Worm (Caenorhabditis elegans) whole organism, L1 larva: ENCODE data around the gene nhr-156.

ENCODE experiments used
- C34B4.2 ChIP-seq: sonication (generic microtip); optimal IDR thresholded peaks from 2 replicates; lab custom pipeline; 2017; ENCODE audit warnings: mild to moderate bottlenecking, missing genetic modification characterization, missing compliant biosample characterization
- ces-1 ChIP-seq: fragments of 150-350 bp; optimal IDR thresholded peaks from 2 replicates; lab custom pipeline; 2014; ENCODE audit warnings: missing biosample characterization, missing genetic modification reagents, missing genetic modification characterization
- dpl-1 ChIP-seq, 3 experiments: fragments of 150-350 bp in 2 of 3; sonication (generic microtip) in 1 of 3; optimal IDR thresholded peaks; 2 replicates each; lab custom pipeline; 2014 to 2017; ENCODE audit warnings: missing biosample characterization in 3 of 3, missing genetic modification characterization in 3 of 3, missing genetic modification reagents in 3 of 3
- efl-1 ChIP-seq, 4 experiments: fragments of 150-350 bp; optimal IDR thresholded peaks in 3 of 4; peaks in 1 of 4; 1 replicate in 1 of 4; 2 replicates in 3 of 4; lab custom pipeline; 2014; ENCODE audit warnings: missing biosample characterization in 2 of 4, missing genetic modification characterization in 2 of 4, missing genetic modification reagents in 2 of 4
- egl-27 ChIP-seq, 2 experiments: fragments of 150-350 bp in 1 of 2; sonication (generic microtip); optimal IDR thresholded peaks; 3 replicates each; lab custom pipeline; 2017 to 2018; ENCODE audit warnings: missing biosample characterization in 2 of 2, missing genetic modification characterization in 2 of 2, missing genetic modification reagents in 2 of 2
- fos-1 ChIP-seq: fragments of 150-350 bp; optimal IDR thresholded peaks from 2 replicates; lab custom pipeline; 2014; ENCODE audit warnings: missing biosample characterization, missing genetic modification characterization
- isw-1 ChIP-seq: fragments of 200-800 bp; sonication (Bioruptor generic); IDR thresholded peaks from 2 replicates; pipeline ENCODE4 v1.3.6; 2022; ENCODE audit warnings: missing genetic modification characterization, missing compliant biosample characterization
- lin-15B ChIP-seq: fragments of 150-350 bp; sonication (generic microtip); optimal IDR thresholded peaks from 3 replicates; lab custom pipeline; 2014; ENCODE audit warnings: missing biosample characterization, missing genetic modification characterization
- lin-39 ChIP-seq: fragments of 150-350 bp; optimal IDR thresholded peaks from 2 replicates; lab custom pipeline; 2014; ENCODE audit warnings: missing biosample characterization, missing genetic modification reagents, missing genetic modification characterization
- nhr-20 ChIP-seq: sonication (generic microtip); optimal IDR thresholded peaks from 2 replicates; lab custom pipeline; 2016; ENCODE audit warnings: mild to moderate bottlenecking, missing genetic modification characterization, missing compliant biosample characterization
- nhr-237 ChIP-seq: fragments of 150-350 bp; optimal IDR thresholded peaks from 2 replicates; lab custom pipeline; 2014; ENCODE audit warnings: missing biosample characterization, missing genetic modification characterization
- nhr-76 ChIP-seq: sonication (generic microtip); optimal IDR thresholded peaks from 2 replicates; lab custom pipeline; 2017; ENCODE audit warnings: missing biosample characterization, missing genetic modification characterization
- nhr-84 ChIP-seq: sonication (generic microtip); optimal IDR thresholded peaks from 2 replicates; lab custom pipeline; 2017; ENCODE audit warnings: missing biosample characterization, missing genetic modification characterization
- unc-130 ChIP-seq: fragments of 150-350 bp; optimal IDR thresholded peaks from 2 replicates; lab custom pipeline; 2017; ENCODE audit warnings: missing biosample characterization, missing genetic modification characterization, inconsistent platforms
- unc-98 ChIP-seq: fragments of 200-800 bp; sonication (Bioruptor generic); IDR thresholded peaks from 2 replicates; pipeline ENCODE4 v1.3.6; 2022; ENCODE audit warnings: missing genetic modification characterization, missing compliant biosample characterization
- zip-4 ChIP-seq: fragments of 200-800 bp; sonication (Bioruptor generic); optimal IDR thresholded peaks from 2 replicates; lab custom pipeline; 2018; ENCODE audit warnings: mild to moderate bottlenecking, missing genetic modification characterization, moderate library complexity, missing compliant biosample characterization

Gene nhr-156

DNA sequence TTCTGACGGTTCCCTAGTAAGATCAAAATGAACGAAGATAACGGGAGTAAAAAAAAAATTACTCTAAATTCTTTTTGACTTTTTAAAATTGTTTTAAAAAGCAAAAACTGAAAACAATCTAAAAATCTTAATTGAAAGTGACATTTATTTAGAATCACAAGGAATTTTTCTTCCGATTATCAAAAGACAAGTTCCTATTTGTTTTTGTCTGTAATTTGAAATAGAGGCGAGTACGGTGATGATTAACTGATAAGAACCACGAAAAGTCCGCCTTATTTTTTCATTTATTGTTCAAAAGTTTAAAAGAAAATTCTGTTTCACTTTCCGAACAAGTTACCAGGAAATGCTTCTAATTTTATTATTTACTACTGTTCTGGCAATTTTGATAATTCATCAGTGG is 43.8 kb downstream of the nhr-156 start, which contains the start of gene dach-1:
dach-1 (plus strand) TSS at position 301 of the 400 bp plus-strand sequence.
- TF ChIP-seq egl-27 (tag; optimal IDR thresholded peaks at IDR 0.05; lab: Kevin White, UChicago) (no peak), zip-4 (GFP tag; lab: Kevin White, UChicago) (no peak), isw-1 (GFP tag; lab: Robert Waterston, UW) (no peak), unc-130 (tag; lab: Kevin White, UChicago) (no peak), lin-15B (tag; lab: Kevin White, UChicago) (no peak), C34B4.2 (no peak)

DNA sequence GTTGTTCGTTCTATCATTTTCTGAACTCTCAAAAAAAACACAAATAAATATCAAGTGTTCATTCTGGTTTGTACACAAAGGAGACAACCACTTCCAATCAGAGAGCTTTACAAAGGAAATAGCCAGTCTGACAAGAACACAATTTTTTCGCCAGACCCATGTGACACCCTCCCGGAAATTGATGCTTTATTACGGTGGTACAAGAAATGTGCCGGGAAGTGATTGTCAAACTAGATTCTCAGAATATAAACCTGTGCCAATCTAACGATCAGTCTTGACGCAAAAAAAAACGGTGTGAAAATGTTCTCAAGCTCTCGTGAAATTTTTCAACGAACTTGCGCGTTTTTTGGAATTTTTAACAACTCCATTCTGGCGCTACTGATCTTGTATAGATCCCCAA is 47.8 kb downstream of the nhr-156 start, which contains the start of gene str-247:
str-247 (plus strand) TSS at position 301 of the 400 bp plus-strand sequence.
- TF ChIP-seq dpl-1 (GFP tag; optimal IDR thresholded peaks at IDR 0.05; lab: Kevin White, UChicago): no peak
- no peak for TF ChIP-seq lin-39 (tag; lab: Kevin White, UChicago)
- TF ChIP-seq efl-1 (optimal IDR thresholded peaks at IDR 0.05; lab: Kevin White, UChicago): no peak
- TF ChIP-seq efl-1 (GFP tag; optimal IDR thresholded peaks at IDR 0.05 in 1 of 2; lab: Kevin White, UChicago): no peak
- no peak for TF ChIP-seq fos-1 (tag; lab: Kevin White, UChicago)
- TF ChIP-seq unc-98 (GFP tag; lab: Robert Waterston, UW): no peak
- TF ChIP-seq nhr-237 (tag; lab: Kevin White, UChicago): no peak
- TF ChIP-seq nhr-76: no peak
- no peak for TF ChIP-seq nhr-84 (tag; lab: Kevin White, UChicago)
- TF ChIP-seq zip-4 (GFP tag; lab: Kevin White, UChicago): no peak

DNA sequence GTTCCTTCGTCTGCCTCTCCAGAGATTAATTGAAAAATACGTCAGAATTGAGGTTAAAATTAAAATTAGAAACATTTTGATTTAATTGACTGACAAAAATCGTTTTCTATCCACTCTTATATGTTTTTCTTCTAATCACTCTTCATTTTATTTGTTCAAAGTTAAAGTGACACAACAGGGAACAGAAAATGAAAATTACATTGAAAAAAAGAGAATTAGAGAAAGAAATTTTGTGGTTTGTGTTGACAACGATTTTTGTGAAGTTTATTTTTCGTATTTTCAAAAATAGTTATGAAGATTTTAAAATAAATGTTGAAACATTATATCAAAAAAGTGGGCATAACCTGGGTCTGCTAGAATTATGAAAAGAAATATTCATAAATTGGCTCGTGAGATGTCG is 51.7 kb downstream of the nhr-156 start, which contains the start of gene cyp-34A5:
cyp-34A5 (minus strand) TSS at position 101 of the 400 bp plus-strand sequence.
- TF ChIP-seq ces-1 (GFP tag; lab: Kevin White, UChicago) (no peak), nhr-20 (peak; percentile 30)
